Fruit fly (Drosophila melanogaster): ENCODE measurements around the gene nan.

DNA sequence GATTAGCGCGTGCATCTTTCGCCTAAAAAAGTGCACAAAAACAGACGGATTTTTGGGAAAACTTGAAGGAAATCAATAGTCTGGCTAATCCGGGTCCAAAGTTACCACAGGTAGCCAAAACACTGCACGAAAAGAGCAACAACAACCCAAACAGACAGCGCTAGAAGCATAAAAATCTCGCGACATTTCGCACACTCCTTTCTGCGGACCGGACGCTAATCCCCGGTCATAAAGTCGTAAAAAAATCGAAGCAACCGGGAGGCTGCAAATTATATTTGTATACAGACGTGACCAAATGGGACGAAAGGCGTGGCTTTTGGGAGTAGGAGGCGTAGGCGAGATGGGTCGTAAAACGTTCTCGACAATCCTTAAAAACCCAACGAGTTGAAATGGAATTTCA, 16.1 kb downstream of the nan start:
- TF ChIP-seq usp (GFP tag; optimal IDR thresholded peaks at IDR 0.05) (no peak), CG8478 (optimal IDR thresholded peaks at IDR 0.05) (no peak), psq (optimal IDR thresholded peaks at IDR 0.05) (no peak)

Data from whole organism.